Worm (Caenorhabditis elegans) whole organism, young adult: ENCODE results near the gene Y7A5A.10.

Experiments
- B0019.2 ChIP-seq: fragments of 200-800 bp; sonication (Bioruptor generic); conservative IDR thresholded peaks from 2 replicates; pipeline ENCODE4 v1.3.6; 2022; ENCODE audit warnings: missing genetic modification reagents, missing genetic modification characterization, missing compliant biosample characterization
- B0035.1 ChIP-seq: sonication (generic microtip); optimal IDR thresholded peaks from 2 replicates; lab custom pipeline; 2016; ENCODE audit warnings: missing genetic modification characterization, mild to moderate bottlenecking, missing compliant biosample characterization, missing genotype, missing genetic modification reagents
- B0261.1 ChIP-seq: sonication (generic microtip); optimal IDR thresholded peaks from 2 replicates; lab custom pipeline; 2016; ENCODE audit warnings: mild to moderate bottlenecking, missing genetic modification characterization, moderate library complexity, missing compliant biosample characterization
- C06A6.2 ChIP-seq: fragments of 200-800 bp; sonication (Bioruptor generic); conservative IDR thresholded peaks from 2 replicates; pipeline ENCODE4 v1.3.6; 2022; ENCODE audit warnings: missing genetic modification characterization, missing compliant biosample characterization
- D2030.7 ChIP-seq: fragments of 200-800 bp; sonication (Bioruptor generic); IDR thresholded peaks from 2 replicates; pipeline ENCODE4 v1.3.6; 2022; ENCODE audit warnings: missing genetic modification reagents, missing genetic modification characterization, missing compliant biosample characterization
- F23B12.7 ChIP-seq: sonication (generic microtip); optimal IDR thresholded peaks from 2 replicates; lab custom pipeline; 2017; ENCODE audit warnings: missing genetic modification characterization, mild to moderate bottlenecking, missing compliant biosample characterization, antibody characterized with exemption, moderate library complexity; ENCODE audit not compliant: insufficient read depth
- F39B2.1 ChIP-seq: fragments of 200-800 bp; sonication (Bioruptor generic); IDR thresholded peaks from 2 replicates; pipeline ENCODE4 v1.3.6; 2022; ENCODE audit warnings: missing genetic modification reagents, missing genetic modification characterization, missing compliant biosample characterization
- F49E8.2 ChIP-seq: sonication (generic microtip); optimal IDR thresholded peaks from 3 replicates; lab custom pipeline; 2017; ENCODE audit warnings: missing genetic modification characterization, mild to moderate bottlenecking, missing compliant biosample characterization, antibody characterized with exemption, moderate library complexity; ENCODE audit not compliant: insufficient read depth
- F57A8.1 ChIP-seq: fragments of 200-800 bp; sonication (Bioruptor generic); optimal IDR thresholded peaks from 2 replicates; lab custom pipeline; 2018; ENCODE audit warnings: mild to moderate bottlenecking, missing genetic modification characterization, moderate library complexity, missing compliant biosample characterization
- F57C9.4 ChIP-seq: sonication (generic microtip); optimal IDR thresholded peaks from 2 replicates; lab custom pipeline; 2017; ENCODE audit warnings: mild to moderate bottlenecking, missing genetic modification characterization, missing compliant biosample characterization
- K11D2.4 ChIP-seq: fragments of 200-800 bp; sonication (Bioruptor generic); IDR thresholded peaks from 2 replicates; pipeline ENCODE4 v1.3.6; 2022; ENCODE audit warnings: missing genetic modification reagents, missing genetic modification characterization, missing compliant biosample characterization
- K12H6.12 ChIP-seq: fragments of 200-800 bp; sonication (Bioruptor generic); optimal IDR thresholded peaks from 2 replicates; lab custom pipeline; 2018; ENCODE audit warnings: mild to moderate bottlenecking, missing genetic modification characterization, missing compliant biosample characterization
- T07F8.4 ChIP-seq: sonication (generic microtip); optimal IDR thresholded peaks from 2 replicates; lab custom pipeline; 2016; ENCODE audit warnings: mild to moderate bottlenecking, missing genetic modification characterization, moderate library complexity, missing compliant biosample characterization
- Y53F4B.3 ChIP-seq: fragments of 200-800 bp; sonication (Bioruptor generic); IDR thresholded peaks from 2 replicates; pipeline ENCODE4 v1.3.6; 2022; ENCODE audit warnings: missing genetic modification reagents, missing genetic modification characterization, missing compliant biosample characterization
- Y67H2A.10 ChIP-seq: fragments of 200-800 bp; sonication (Bioruptor generic); conservative IDR thresholded peaks from 2 replicates; pipeline ENCODE4 v1.3.6; 2022; ENCODE audit warnings: missing genetic modification reagents, missing genetic modification characterization, missing compliant biosample characterization
- akir-1 ChIP-seq: fragments of 200-800 bp; sonication (Bioruptor generic); optimal IDR thresholded peaks from 2 replicates; lab custom pipeline; 2018; ENCODE audit warnings: mild to moderate bottlenecking, missing genetic modification characterization, moderate library complexity, missing compliant biosample characterization
- aptf-3 ChIP-seq: fragments of 200-800 bp; sonication (Bioruptor generic); IDR thresholded peaks from 2 replicates; pipeline ENCODE4 v1.3.6; 2022; ENCODE audit warnings: missing genetic modification characterization, missing compliant biosample characterization
- attf-6 ChIP-seq: fragments of 200-800 bp; sonication (Bioruptor generic); IDR thresholded peaks from 2 replicates; pipeline ENCODE4 v1.3.6; 2022; ENCODE audit warnings: missing genetic modification reagents, missing genetic modification characterization, missing compliant biosample characterization
- ccch-3 ChIP-seq: fragments of 200-800 bp; sonication (Bioruptor generic); optimal IDR thresholded peaks from 2 replicates; lab custom pipeline; 2018; ENCODE audit warnings: mild to moderate bottlenecking, missing genetic modification characterization, missing compliant biosample characterization
- cebp-1 ChIP-seq, 2 experiments: fragments of 200-800 bp in 1 of 2; sonication (Bioruptor generic) in 1 of 2; sonication (generic microtip) in 1 of 2; IDR thresholded peaks in 1 of 2; optimal IDR thresholded peaks in 1 of 2; 2 replicates each; pipeline versions ENCODE4 v1.3.6 to Lab custom; 2017 to 2022; ENCODE audit warnings: missing compliant biosample characterization in 2 of 2, missing genetic modification characterization in 2 of 2, mild to moderate bottlenecking in 1 of 2, missing genetic modification reagents in 1 of 2, moderate library complexity in 1 of 2
- ceh-100 ChIP-seq: fragments of 200-800 bp; sonication (Bioruptor generic); IDR thresholded peaks from 2 replicates; pipeline ENCODE4 v1.3.6; 2022; ENCODE audit warnings: missing genetic modification reagents, missing genetic modification characterization, missing compliant biosample characterization
- ceh-40 ChIP-seq: fragments of 200-800 bp; sonication (Bioruptor generic); IDR thresholded peaks from 2 replicates; pipeline ENCODE4 v1.3.6; 2022; ENCODE audit warnings: missing genetic modification characterization, missing compliant biosample characterization
- dox-1 ChIP-seq: fragments of 200-800 bp; sonication (Bioruptor generic); IDR thresholded peaks from 2 replicates; pipeline ENCODE4 v1.3.6; 2022; ENCODE audit warnings: missing genetic modification reagents, missing genetic modification characterization, missing compliant biosample characterization
- dpff-1 ChIP-seq: sonication (generic microtip); optimal IDR thresholded peaks from 2 replicates; lab custom pipeline; 2017; ENCODE audit warnings: mild to moderate bottlenecking, missing genetic modification characterization, missing compliant biosample characterization
- egl-18 ChIP-seq: fragments of 200-800 bp; sonication (Bioruptor generic); IDR thresholded peaks from 2 replicates; pipeline ENCODE4 v1.3.6; 2022; ENCODE audit warnings: missing genetic modification reagents, missing genetic modification characterization, missing compliant biosample characterization
- egrh-3 ChIP-seq: fragments of 200-800 bp; sonication (Bioruptor generic); IDR thresholded peaks from 2 replicates; pipeline ENCODE4 v1.3.6; 2022; ENCODE audit warnings: missing genetic modification reagents, missing genetic modification characterization, missing compliant biosample characterization
- fkh-3 ChIP-seq: sonication (generic microtip); optimal IDR thresholded peaks from 2 replicates; lab custom pipeline; 2016; ENCODE audit warnings: mild to moderate bottlenecking, missing genetic modification characterization, missing compliant biosample characterization
- hlh-26 ChIP-seq: fragments of 200-800 bp; sonication (Bioruptor generic); conservative IDR thresholded peaks from 2 replicates; pipeline ENCODE4 v1.3.6; 2022; ENCODE audit warnings: missing genetic modification reagents, missing genetic modification characterization, missing compliant biosample characterization
- hmg-20 ChIP-seq: fragments of 200-800 bp; sonication (Bioruptor generic); IDR thresholded peaks from 2 replicates; pipeline ENCODE4 v1.3.6; 2022; ENCODE audit warnings: missing genetic modification reagents, missing genetic modification characterization, missing compliant biosample characterization
- hrde-1 ChIP-seq: sonication (generic microtip); optimal IDR thresholded peaks from 2 replicates; lab custom pipeline; 2016; ENCODE audit warnings: missing genetic modification characterization, mild to moderate bottlenecking, missing compliant biosample characterization, moderate library complexity, missing genotype, missing genetic modification reagents, borderline replicate concordance
- hsf-1 ChIP-seq: fragments of 200-800 bp; sonication (Bioruptor generic); IDR thresholded peaks from 2 replicates; pipeline ENCODE4 v1.3.6; 2022; ENCODE audit warnings: missing genetic modification reagents, missing genetic modification characterization, missing compliant biosample characterization
- lag-1 ChIP-seq: fragments of 200-800 bp; sonication (Bioruptor generic); IDR thresholded peaks from 2 replicates; pipeline ENCODE4 v1.3.6; 2022; ENCODE audit warnings: missing genetic modification reagents, missing genetic modification characterization, missing compliant biosample characterization
- lsy-27 ChIP-seq: sonication (generic microtip); optimal IDR thresholded peaks from 2 replicates; lab custom pipeline; 2017; ENCODE audit warnings: missing genetic modification characterization, mild to moderate bottlenecking, missing compliant biosample characterization, antibody characterized with exemption, missing genotype, borderline replicate concordance; ENCODE audit not compliant: insufficient read depth
- mel-28 ChIP-seq: sonication (generic microtip); optimal IDR thresholded peaks from 2 replicates; lab custom pipeline; 2016; ENCODE audit warnings: borderline replicate concordance, mild to moderate bottlenecking, missing genetic modification characterization, missing compliant biosample characterization
- mxl-1 ChIP-seq: sonication (generic microtip); optimal IDR thresholded peaks from 2 replicates; lab custom pipeline; 2016; ENCODE audit warnings: missing genetic modification characterization, missing compliant biosample characterization
- nfyb-1 ChIP-seq: fragments of 200-800 bp; sonication (Bioruptor generic); IDR thresholded peaks from 2 replicates; pipeline ENCODE4 v1.3.6; 2022; ENCODE audit warnings: missing genetic modification reagents, missing genetic modification characterization, missing compliant biosample characterization
- nhr-179 ChIP-seq: sonication (generic microtip); optimal IDR thresholded peaks from 2 replicates; lab custom pipeline; 2016; ENCODE audit warnings: mild to moderate bottlenecking, missing genetic modification characterization, missing compliant biosample characterization
- nhr-80 ChIP-seq: sonication (generic microtip); optimal IDR thresholded peaks from 2 replicates; lab custom pipeline; 2016; ENCODE audit warnings: missing genetic modification characterization, missing compliant biosample characterization
- rec-8 ChIP-seq, 2 experiments: sonication (generic microtip); optimal IDR thresholded peaks; 2 replicates each; lab custom pipeline; 2016; ENCODE audit warnings: mild to moderate bottlenecking in 2 of 2, missing genetic modification characterization in 2 of 2, missing genetic modification reagents in 2 of 2, missing genotype in 2 of 2, missing biosample characterization in 1 of 2, missing compliant biosample characterization in 1 of 2, moderate library complexity in 1 of 2
- repo-1 ChIP-seq: sonication (generic microtip); optimal IDR thresholded peaks from 2 replicates; lab custom pipeline; 2017; ENCODE audit warnings: mild to moderate bottlenecking, missing genetic modification characterization, missing compliant biosample characterization
- somi-1 ChIP-seq: fragments of 200-800 bp; sonication (Bioruptor generic); optimal IDR thresholded peaks from 2 replicates; lab custom pipeline; 2018; ENCODE audit warnings: mild to moderate bottlenecking, missing genetic modification characterization, missing compliant biosample characterization
- sptf-2 ChIP-seq: fragments of 200-800 bp; sonication (Bioruptor generic); optimal IDR thresholded peaks from 2 replicates; lab custom pipeline; 2018; ENCODE audit warnings: mild to moderate bottlenecking, missing genetic modification characterization, missing compliant biosample characterization
- unc-130 ChIP-seq: sonication (generic microtip); optimal IDR thresholded peaks from 2 replicates; lab custom pipeline; 2016; ENCODE audit warnings: missing genetic modification reagents, missing genetic modification characterization, missing compliant biosample characterization
- unc-62 ChIP-seq: fragments of 150-350 bp; optimal IDR thresholded peaks from 2 replicates; lab custom pipeline; 2014; ENCODE audit warnings: missing biosample characterization, missing genetic modification reagents, missing genetic modification characterization
- ztf-22 ChIP-seq: fragments of 200-800 bp; sonication (Bioruptor generic); optimal IDR thresholded peaks from 2 replicates; lab custom pipeline; 2018; ENCODE audit warnings: mild to moderate bottlenecking, missing genetic modification characterization, moderate library complexity, missing compliant biosample characterization
- ztf-25 ChIP-seq: fragments of 200-800 bp; sonication (Bioruptor generic); IDR thresholded peaks from 2 replicates; pipeline ENCODE4 v1.3.6; 2022; ENCODE audit warnings: missing genetic modification reagents, missing genetic modification characterization, missing compliant biosample characterization
- ztf-28 ChIP-seq: fragments of 200-800 bp; sonication (Bioruptor generic); IDR thresholded peaks from 2 replicates; pipeline ENCODE4 v1.3.6; 2022; ENCODE audit warnings: missing genetic modification reagents, missing genetic modification characterization, missing compliant biosample characterization
- ztf-3 ChIP-seq: fragments of 200-800 bp; sonication (Bioruptor generic); optimal IDR thresholded peaks from 2 replicates; lab custom pipeline; 2018; ENCODE audit warnings: mild to moderate bottlenecking, missing genetic modification characterization, missing compliant biosample characterization

The Y7A5A.10 gene

DNA sequence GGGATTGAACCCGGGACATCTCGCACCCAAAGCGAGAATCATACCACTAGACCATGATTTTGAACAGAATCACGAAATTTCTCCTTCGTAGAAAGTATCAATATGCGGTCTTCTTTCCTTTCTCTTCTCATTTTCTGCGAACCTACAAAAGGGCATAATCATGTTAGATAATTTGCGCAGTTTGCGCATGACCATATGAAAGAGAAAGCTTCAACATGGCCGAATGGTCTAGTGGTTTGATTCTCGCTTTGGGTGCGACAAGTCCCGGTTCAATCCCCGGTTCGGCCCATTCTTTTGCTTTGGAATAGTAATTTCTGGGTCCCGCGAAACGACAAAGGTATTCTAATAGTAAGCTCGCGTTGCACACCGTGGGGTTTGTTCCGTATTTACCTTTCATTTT lies 47.1 kb downstream of the Y7A5A.10 start (continued):
- TF ChIP-seq F57C9.4 (tag; lab: Kevin White, UChicago) (no peak), C06A6.2 (GFP tag; lab: Robert Waterston, UW) (no peak), hsf-1 (GFP tag; lab: Robert Waterston, UW) (no peak), K11D2.4 (no peak), hrde-1 (tag; lab: Kevin White, UChicago) (no peak), dpff-1 (no peak), D2030.7 (GFP tag; lab: Robert Waterston, UW) (peak; percentile 36; the same call in 1 of the 2 replicates), sptf-2 (GFP tag; lab: Kevin White, UChicago) (no peak), ztf-28 (GFP tag; lab: Robert Waterston, UW) (no peak), B0261.1 (peak; percentile 60), B0019.2 (GFP tag; lab: Robert Waterston, UW) (no peak), K12H6.12 (tag; lab: Kevin White, UChicago) (no peak), unc-130 (no peak), lag-1 (GFP tag; lab: Robert Waterston, UW) (no peak), aptf-3 (GFP tag; lab: Robert Waterston, UW) (no peak), F57A8.1 (GFP tag; lab: Kevin White, UChicago) (no peak), Y53F4B.3 (GFP tag; lab: Robert Waterston, UW) (no peak), F39B2.1 (GFP tag; lab: Robert Waterston, UW) (no peak), F23B12.7 (tag; lab: Kevin White, UChicago) (no peak), attf-6 (GFP tag; lab: Robert Waterston, UW) (peak; percentile 41), repo-1 (tag; lab: Kevin White, UChicago) (no peak), hlh-26 (GFP tag; lab: Robert Waterston, UW) (no peak), fkh-3 (tag; lab: Kevin White, UChicago) (no peak), nhr-179 (tag; lab: Kevin White, UChicago) (no peak), T07F8.4 (tag; lab: Kevin White, UChicago) (no peak), F49E8.2 (tag; lab: Kevin White, UChicago) (no peak), ztf-3 (GFP tag; lab: Kevin White, UChicago) (no peak), ceh-40 (GFP tag; lab: Robert Waterston, UW) (no peak), dox-1 (GFP tag; lab: Robert Waterston, UW) (no peak), hmg-20 (GFP tag; lab: Robert Waterston, UW) (no peak), egl-18 (GFP tag; lab: Robert Waterston, UW) (no peak), cebp-1 (GFP tag; IDR thresholded peaks at IDR 0.05; lab: Robert Waterston, UW) (no peak), cebp-1 (tag; optimal IDR thresholded peaks at IDR 0.05; lab: Kevin White, UChicago) (no peak), nfyb-1 (peak; percentile 72), mxl-1 (tag; lab: Kevin White, UChicago) (no peak), B0035.1 (tag; lab: Kevin White, UChicago) (no peak), unc-62 (no peak), ceh-100 (GFP tag; lab: Robert Waterston, UW) (0 out of 2 replicates have a peak, but pooled peaks have one; percentile 10), ztf-25 (GFP tag; lab: Robert Waterston, UW) (no peak), somi-1 (GFP tag; lab: Kevin White, UChicago) (no peak), mel-28 (tag; lab: Kevin White, UChicago) (no peak), lsy-27 (tag; lab: Kevin White, UChicago) (no peak), ztf-22 (GFP tag; lab: Kevin White, UChicago) (no peak), nhr-80 (tag; lab: Kevin White, UChicago) (no peak), Y67H2A.10 (no peak), egrh-3 (no peak), akir-1 (GFP tag; lab: Kevin White, UChicago) (no peak), rec-8 (tag; optimal IDR thresholded peaks at IDR 0.05; lab: Kevin White, UChicago) (no peak), ccch-3 (GFP tag; lab: Kevin White, UChicago) (no peak)
